Worm (Caenorhabditis elegans) whole organism, early embryonic: ENCODE data around the gene C17A2.4.

ENCODE experiments used
- B0310.2 ChIP-seq: sonication (generic microtip); optimal IDR thresholded peaks from 2 replicates; lab custom pipeline; 2016; ENCODE audit warnings: mild to moderate bottlenecking, missing genetic modification characterization, missing compliant biosample characterization
- aly-1 ChIP-seq: sonication (generic microtip); optimal IDR thresholded peaks from 2 replicates; lab custom pipeline; 2016; ENCODE audit warnings: missing genetic modification characterization, missing compliant biosample characterization
- ama-1 ChIP-seq: fragments of 150-350 bp; optimal IDR thresholded peaks from 2 replicates; lab custom pipeline; 2014
- ceh-36 ChIP-seq: sonication (generic microtip); optimal IDR thresholded peaks from 2 replicates; lab custom pipeline; 2016; ENCODE audit warnings: missing genetic modification characterization, inconsistent platforms, missing compliant biosample characterization
- ets-7 ChIP-seq: sonication (generic microtip); optimal IDR thresholded peaks from 2 replicates; lab custom pipeline; 2016; ENCODE audit warnings: missing genotype, missing genetic modification characterization, missing compliant biosample characterization
- hmbx-1 ChIP-seq: sonication (generic microtip); optimal IDR thresholded peaks from 2 replicates; lab custom pipeline; 2016; ENCODE audit warnings: mild to moderate bottlenecking, missing genetic modification characterization, missing compliant biosample characterization
- hnd-1 ChIP-seq: sonication (generic microtip); optimal IDR thresholded peaks from 2 replicates; lab custom pipeline; 2016; ENCODE audit warnings: missing genetic modification characterization, missing compliant biosample characterization
- pes-1 ChIP-seq: fragments of 200-800 bp; sonication (Bioruptor generic); IDR thresholded peaks from 2 replicates; pipeline ENCODE4 v1.3.6; 2022; ENCODE audit warnings: missing genetic modification reagents, missing genetic modification characterization, missing compliant biosample characterization
- scrt-1 ChIP-seq: fragments of 200-800 bp; sonication (Bioruptor generic); IDR thresholded peaks from 2 replicates; pipeline ENCODE4 v1.3.6; 2022; ENCODE audit warnings: missing genetic modification characterization, missing compliant biosample characterization
- sea-1 ChIP-seq: fragments of 200-800 bp; sonication (Bioruptor generic); conservative IDR thresholded peaks from 2 replicates; pipeline ENCODE4 v1.3.6; 2022; ENCODE audit warnings: missing genetic modification characterization, missing compliant biosample characterization
- tbx-11 ChIP-seq: fragments of 200-800 bp; sonication (Bioruptor generic); IDR thresholded peaks from 2 replicates; pipeline ENCODE4 v1.3.6; 2022; ENCODE audit warnings: missing genetic modification characterization, missing compliant biosample characterization
- tra-4 ChIP-seq: sonication (generic microtip); optimal IDR thresholded peaks from 2 replicates; lab custom pipeline; 2017; ENCODE audit warnings: missing genetic modification characterization, missing compliant biosample characterization

DNA sequence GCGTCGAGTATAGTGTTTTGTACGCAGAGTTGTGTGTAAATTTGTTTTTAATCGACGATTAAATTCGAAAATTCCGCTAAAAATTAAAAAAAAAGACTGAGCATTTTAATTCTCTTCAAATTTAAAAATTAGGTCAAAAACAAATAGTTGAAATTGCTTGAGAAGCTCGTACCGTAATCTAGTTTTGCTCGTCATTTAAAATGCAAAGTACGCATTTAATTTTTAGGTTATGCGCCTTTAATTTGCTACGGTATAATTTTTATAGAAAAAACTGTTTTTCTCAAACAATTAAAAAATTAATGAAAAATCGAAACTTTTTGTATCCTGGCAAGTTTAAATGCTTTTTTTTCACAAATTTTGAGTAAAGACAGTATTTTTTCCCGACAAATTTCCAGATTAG lies 31.0 kb upstream of the C17A2.4 start:
- TF ChIP-seq hmbx-1 (tag; lab: Kevin White, UChicago): no peak
- no peak for TF ChIP-seq ama-1 (lab: Kevin White, UChicago)
- no peak for TF ChIP-seq ceh-36 (tag; lab: Kevin White, UChicago)
- no peak for TF ChIP-seq B0310.2 (tag; lab: Kevin White, UChicago)
- TF ChIP-seq scrt-1 (GFP tag; lab: Robert Waterston, UW): no peak
- no peak for TF ChIP-seq sea-1
- TF ChIP-seq aly-1 (tag; lab: Kevin White, UChicago): no peak
- no peak for TF ChIP-seq tra-4 (tag; lab: Kevin White, UChicago)
- no peak for TF ChIP-seq pes-1 (GFP tag; lab: Robert Waterston, UW)
- TF ChIP-seq tbx-11 (GFP tag; lab: Robert Waterston, UW): no peak
- TF ChIP-seq hnd-1: no peak
- no peak for TF ChIP-seq ets-7 (tag; lab: Kevin White, UChicago)
